Worm (Caenorhabditis elegans) whole organism, late embryonic: ENCODE data around the gene C34C12.9.

Source experiments
- K09A11.1 ChIP-seq: sonication (generic microtip); optimal IDR thresholded peaks from 2 replicates; lab custom pipeline; 2017; ENCODE audit warnings: antibody characterized with exemption, mild to moderate bottlenecking, missing genetic modification characterization, missing compliant biosample characterization; ENCODE audit not compliant: insufficient read depth
- Y22D7AL.16 ChIP-seq: sonication (generic microtip); optimal IDR thresholded peaks from 2 replicates; lab custom pipeline; 2016; ENCODE audit warnings: missing genetic modification characterization, missing compliant biosample characterization
- ama-1 ChIP-seq: fragments of 150-350 bp; optimal IDR thresholded peaks from 2 replicates; lab custom pipeline; 2014
- elt-4 ChIP-seq: sonication (generic microtip); optimal IDR thresholded peaks from 2 replicates; lab custom pipeline; 2016; ENCODE audit warnings: missing genetic modification characterization, missing compliant biosample characterization
- eyg-1 ChIP-seq: sonication (generic microtip); optimal IDR thresholded peaks from 2 replicates; lab custom pipeline; 2016; ENCODE audit warnings: missing genotype, missing genetic modification characterization, missing compliant biosample characterization
- npax-4 ChIP-seq: sonication (generic microtip); optimal IDR thresholded peaks from 2 replicates; lab custom pipeline; 2016; ENCODE audit warnings: missing genetic modification characterization, missing compliant biosample characterization
- pha-4 ChIP-seq: fragments of 150-350 bp; optimal IDR thresholded peaks from 2 replicates; lab custom pipeline; 2018; ENCODE audit warnings: missing biosample characterization, missing genetic modification reagents, missing genetic modification characterization
- rnt-1 ChIP-seq: sonication (generic microtip); optimal IDR thresholded peaks from 2 replicates; lab custom pipeline; 2016; ENCODE audit warnings: missing genetic modification characterization, missing compliant biosample characterization
- unc-42 ChIP-seq: sonication (generic microtip); optimal IDR thresholded peaks from 2 replicates; lab custom pipeline; 2016; ENCODE audit warnings: missing genotype, missing genetic modification characterization, missing compliant biosample characterization

DNA sequence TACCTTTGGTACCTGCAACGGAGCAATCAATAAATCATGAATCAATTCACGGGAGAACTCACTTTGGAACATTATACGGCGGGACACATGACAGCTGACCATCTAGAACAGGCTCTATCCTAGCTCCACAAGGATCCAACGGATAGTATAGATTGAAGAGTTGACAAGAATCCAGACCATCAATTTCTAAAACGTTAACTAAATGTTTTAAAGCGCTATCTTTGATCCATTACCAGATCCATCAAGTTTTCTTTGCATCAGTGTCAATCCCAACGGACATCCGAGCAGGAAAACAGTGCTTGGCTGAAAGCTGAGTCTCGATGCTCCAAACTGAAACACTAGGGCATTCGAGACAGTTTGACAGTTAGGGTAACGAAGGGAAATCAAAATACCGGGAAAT lies 48.1 kb upstream of the C34C12.9 start:
- no peak for TF ChIP-seq eyg-1 (tag; lab: Kevin White, UChicago)
- no peak for TF ChIP-seq pha-4 (tag; lab: Kevin White, UChicago)
- TF ChIP-seq unc-42 (tag; lab: Kevin White, UChicago): no peak
- no peak for TF ChIP-seq Y22D7AL.16 (tag; lab: Kevin White, UChicago)
- TF ChIP-seq rnt-1: no peak
- TF ChIP-seq npax-4: no peak
- no peak for TF ChIP-seq K09A11.1 (tag; lab: Kevin White, UChicago)
- TF ChIP-seq ama-1: no peak
- no peak for TF ChIP-seq elt-4 (tag; lab: Kevin White, UChicago)
